Worm (Caenorhabditis elegans) whole organism, L2 larva: ENCODE data around the gene F35E8.2.

Source experiments
- ZK546.5 ChIP-seq: sonication (generic microtip); optimal IDR thresholded peaks from 2 replicates; lab custom pipeline; 2017; ENCODE audit warnings: missing biosample characterization, missing genetic modification characterization
- aly-2 ChIP-seq: fragments of 150-350 bp; optimal IDR thresholded peaks from 2 replicates; lab custom pipeline; 2014; ENCODE audit warnings: missing biosample characterization, missing genetic modification characterization
- nhr-237 ChIP-seq: fragments of 150-350 bp; optimal IDR thresholded peaks from 2 replicates; lab custom pipeline; 2014; ENCODE audit warnings: missing biosample characterization, missing genetic modification characterization
- nhr-6 ChIP-seq: fragments of 150-350 bp; optimal IDR thresholded peaks from 2 replicates; lab custom pipeline; 2014; ENCODE audit warnings: missing biosample characterization, missing genetic modification characterization
- unc-55 ChIP-seq: fragments of 150-350 bp; sonication (generic microtip); optimal IDR thresholded peaks from 3 replicates; lab custom pipeline; 2014; ENCODE audit warnings: missing biosample characterization, missing genetic modification reagents, missing genetic modification characterization
- ztf-4 ChIP-seq: fragments of 150-350 bp; optimal IDR thresholded peaks from 2 replicates; lab custom pipeline; 2014; ENCODE audit warnings: missing biosample characterization, missing genetic modification characterization

DNA sequence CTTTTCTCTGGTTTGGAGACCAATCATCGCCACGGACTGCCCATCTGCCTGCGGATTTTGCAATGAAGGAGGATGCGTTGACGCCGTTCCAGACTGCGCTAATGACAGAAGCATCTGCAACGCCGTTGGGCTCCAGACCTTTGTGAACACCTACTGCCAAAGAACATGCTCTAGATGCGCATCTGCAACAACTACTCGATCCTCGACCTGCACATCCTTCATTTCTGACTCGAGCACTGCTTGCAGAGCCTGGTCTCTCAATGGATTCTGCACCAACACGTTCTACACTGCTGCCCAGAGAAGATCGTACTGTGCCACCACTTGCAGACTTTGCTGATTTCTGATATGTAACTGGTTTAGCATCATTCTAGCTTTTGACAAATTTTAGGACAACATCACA is 4.9 kb upstream of the F35E8.2 start:
- TF ChIP-seq ZK546.5 (tag; lab: Kevin White, UChicago) (no peak), nhr-237 (no peak), nhr-6 (tag; lab: Kevin White, UChicago) (no peak), aly-2 (tag; lab: Kevin White, UChicago) (no peak), unc-55 (GFP tag; lab: Kevin White, UChicago) (no peak), ztf-4 (no peak)
